Fruit fly (Drosophila melanogaster) whole organism, adult: ENCODE measurements around the gene CG2126.

ENCODE experiments used
- CG11617 ChIP-seq: fragments of 200-800 bp; sonication (Bioruptor generic); optimal IDR thresholded peaks from 2 replicates; lab custom pipeline; 2017; ENCODE audit warnings: mild to moderate bottlenecking, missing biosample characterization, missing genetic modification reagents, missing genetic modification characterization
- CG12768 ChIP-seq: fragments of 200-800 bp; sonication (Bioruptor generic); optimal IDR thresholded peaks from 2 replicates; lab custom pipeline; 2017; ENCODE audit warnings: missing biosample characterization, missing genetic modification characterization, mild to moderate bottlenecking, moderate library complexity, missing genetic modification reagents
- CG14711 ChIP-seq: fragments of 200-800 bp; sonication (Bioruptor generic); optimal IDR thresholded peaks from 2 replicates; lab custom pipeline; 2018; ENCODE audit warnings: missing biosample characterization, mild to moderate bottlenecking, missing genetic modification characterization, moderate library complexity
- CG1620 ChIP-seq: fragments of 200-800 bp; sonication (Bioruptor generic); optimal IDR thresholded peaks from 2 replicates; lab custom pipeline; 2016; ENCODE audit warnings: missing biosample characterization, missing genetic modification characterization
- CG33017 ChIP-seq: fragments of 200-800 bp; sonication (Bioruptor generic); optimal IDR thresholded peaks from 2 replicates; lab custom pipeline; 2018; ENCODE audit warnings: missing biosample characterization, mild to moderate bottlenecking, missing genetic modification characterization, moderate library complexity
- CG5204 ChIP-seq: fragments of 200-800 bp; sonication (Bioruptor generic); optimal IDR thresholded peaks from 2 replicates; lab custom pipeline; 2016; ENCODE audit warnings: missing biosample characterization, missing genetic modification characterization
- CG7045 ChIP-seq: fragments of 200-800 bp; sonication (Bioruptor generic); optimal IDR thresholded peaks from 2 replicates; lab custom pipeline; 2017; ENCODE audit warnings: missing biosample characterization, mild to moderate bottlenecking, missing genetic modification characterization
- CG7101 ChIP-seq: fragments of 200-800 bp; sonication (Bioruptor generic); optimal IDR thresholded peaks from 2 replicates; lab custom pipeline; 2018; ENCODE audit warnings: missing biosample characterization, mild to moderate bottlenecking, missing genetic modification characterization, moderate library complexity
- Clk ChIP-seq: fragments of 200-800 bp; sonication (Bioruptor generic); optimal IDR thresholded peaks from 2 replicates; lab custom pipeline; 2017; ENCODE audit warnings: missing biosample characterization, missing genetic modification characterization
- Crg-1 ChIP-seq: fragments of 200-800 bp; sonication (Bioruptor generic); optimal IDR thresholded peaks from 2 replicates; lab custom pipeline; 2016; ENCODE audit warnings: missing biosample characterization, missing genetic modification characterization
- Hr96 ChIP-seq: fragments of 200-800 bp; sonication (Bioruptor generic); optimal IDR thresholded peaks from 2 replicates; lab custom pipeline; 2016; ENCODE audit warnings: missing biosample characterization, missing genetic modification characterization
- Mnt ChIP-seq: fragments of 200-800 bp; sonication (Bioruptor generic); optimal IDR thresholded peaks from 2 replicates; lab custom pipeline; 2016; ENCODE audit warnings: missing biosample characterization, mild to moderate bottlenecking, missing genetic modification characterization
- bab1 ChIP-seq: fragments of 200-800 bp; sonication (Bioruptor generic); optimal IDR thresholded peaks from 3 replicates; lab custom pipeline; 2019; ENCODE audit warnings: missing biosample characterization, mild to moderate bottlenecking, missing genetic modification characterization, moderate library complexity
- cic ChIP-seq: fragments of 200-800 bp; sonication (Bioruptor generic); optimal IDR thresholded peaks from 2 replicates; lab custom pipeline; 2017; ENCODE audit warnings: missing biosample characterization, mild to moderate bottlenecking, missing genetic modification characterization, moderate library complexity
- cnc ChIP-seq, 2 experiments: fragments of >200 bp; optimal IDR thresholded peaks; 2 replicates each; lab custom pipeline; 2017
- kay ChIP-seq: fragments of 200-800 bp; sonication (Bioruptor generic); peaks from one replicate; lab custom pipeline; 2016; ENCODE audit warnings: missing biosample characterization, missing genetic modification characterization, borderline replicate concordance
- ovo ChIP-seq: fragments of 200-800 bp; sonication (Bioruptor generic); optimal IDR thresholded peaks from 2 replicates; lab custom pipeline; 2016; ENCODE audit warnings: missing biosample characterization, missing genetic modification characterization
- pad ChIP-seq: fragments of 200-800 bp; sonication (Bioruptor generic); optimal IDR thresholded peaks from 3 replicates; lab custom pipeline; 2017; ENCODE audit warnings: missing biosample characterization, missing genetic modification characterization, mild to moderate bottlenecking, moderate library complexity, missing genetic modification reagents
- tj ChIP-seq: fragments of 200-800 bp; sonication (Bioruptor generic); optimal IDR thresholded peaks from 3 replicates; lab custom pipeline; 2017; ENCODE audit warnings: missing biosample characterization, mild to moderate bottlenecking, missing genetic modification characterization, moderate library complexity
- toe ChIP-seq: fragments of 200-800 bp; sonication (Bioruptor generic); optimal IDR thresholded peaks from 2 replicates; lab custom pipeline; 2016; ENCODE audit warnings: missing biosample characterization, missing genetic modification characterization

The CG2126 gene

DNA sequence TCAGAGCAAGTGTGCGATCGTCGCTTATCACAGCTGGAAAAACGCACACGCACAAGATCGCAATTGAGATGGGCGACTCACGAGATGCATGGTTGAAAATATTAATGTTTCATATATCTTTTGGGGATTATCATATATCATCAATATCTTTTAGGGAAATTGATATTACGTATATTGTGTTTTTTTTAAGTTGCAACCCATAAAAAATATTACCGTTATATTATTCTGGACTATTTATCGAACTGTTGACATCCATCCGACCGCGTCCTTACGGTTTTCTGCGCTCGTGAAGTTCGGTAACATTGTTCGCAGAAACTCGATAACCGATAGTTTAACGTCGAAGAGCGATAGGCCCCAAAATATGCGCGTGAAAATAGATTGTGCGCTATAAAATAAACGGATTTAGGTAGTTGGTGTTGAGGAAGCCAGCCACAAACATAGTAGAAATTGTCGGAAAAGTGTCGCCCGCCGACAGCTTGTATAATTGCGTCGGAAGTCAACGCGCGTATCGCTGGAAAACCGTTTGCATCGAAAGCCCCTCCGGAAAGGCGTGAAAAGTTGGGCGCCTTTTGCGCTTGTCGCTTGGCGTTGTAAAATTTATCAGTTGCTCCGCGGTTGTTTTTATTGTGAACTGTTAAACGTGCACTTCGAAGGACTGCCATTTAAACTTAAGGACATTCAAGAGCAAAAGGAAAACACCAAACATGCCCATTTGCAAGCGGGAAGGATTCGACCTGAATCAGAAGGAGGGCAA is 17.4 kb upstream of the CG2126 start, which contains the start of the genes Mccc1 and Acf:
Gene Mccc1 (minus strand): TSS at position 244 of the 754 bp plus-strand sequence.
Gene Acf (plus strand): TSS at position 318 of the 754 bp plus-strand sequence.
- TF ChIP-seq CG11617 (peak; percentile 25), Clk (GFP tag; lab: Kevin White, UChicago) (no peak), Crg-1 (GFP tag; lab: Kevin White, UChicago) (peak; percentile 69), toe (GFP tag; lab: Kevin White, UChicago) (no peak), pad (GFP tag; lab: Kevin White, UChicago) (no peak), CG33017 (no peak), cnc (optimal IDR thresholded peaks at IDR 0.05; lab: Kevin White, UChicago) (no peak), kay (no peak), tj (peak; percentile 35), Mnt (GFP tag; lab: Kevin White, UChicago) (peak; percentile 76), CG14711 (tag; lab: Kevin White, UChicago) (peak; percentile 73), bab1 (GFP tag; lab: Kevin White, UChicago) (peak; percentile 59), CG12768 (no peak), cic (no peak), CG7101 (tag; lab: Kevin White, UChicago) (peak; percentile 34), ovo (GFP tag; lab: Kevin White, UChicago) (peak; percentile 89), CG7045 (GFP tag; lab: Kevin White, UChicago) (no peak), Hr96 (GFP tag; lab: Kevin White, UChicago) (no peak), CG5204 (GFP tag; lab: Kevin White, UChicago) (peak; percentile 33), CG1620 (GFP tag; lab: Kevin White, UChicago) (peak; percentile 32)

- TF ChIP-seq Crg-1 (GFP tag; lab: Kevin White, UChicago) (no peak), cic (peak; percentile 39), kay (peak; percentile 8), pad (GFP tag; lab: Kevin White, UChicago) (no peak), ovo (GFP tag; lab: Kevin White, UChicago) (no peak), Mnt (GFP tag; lab: Kevin White, UChicago) (peak; percentile 53)
These were observed 1.2 kb upstream of the CG2126 start for dm6 chr3R:31777482-31778165.

DNA sequence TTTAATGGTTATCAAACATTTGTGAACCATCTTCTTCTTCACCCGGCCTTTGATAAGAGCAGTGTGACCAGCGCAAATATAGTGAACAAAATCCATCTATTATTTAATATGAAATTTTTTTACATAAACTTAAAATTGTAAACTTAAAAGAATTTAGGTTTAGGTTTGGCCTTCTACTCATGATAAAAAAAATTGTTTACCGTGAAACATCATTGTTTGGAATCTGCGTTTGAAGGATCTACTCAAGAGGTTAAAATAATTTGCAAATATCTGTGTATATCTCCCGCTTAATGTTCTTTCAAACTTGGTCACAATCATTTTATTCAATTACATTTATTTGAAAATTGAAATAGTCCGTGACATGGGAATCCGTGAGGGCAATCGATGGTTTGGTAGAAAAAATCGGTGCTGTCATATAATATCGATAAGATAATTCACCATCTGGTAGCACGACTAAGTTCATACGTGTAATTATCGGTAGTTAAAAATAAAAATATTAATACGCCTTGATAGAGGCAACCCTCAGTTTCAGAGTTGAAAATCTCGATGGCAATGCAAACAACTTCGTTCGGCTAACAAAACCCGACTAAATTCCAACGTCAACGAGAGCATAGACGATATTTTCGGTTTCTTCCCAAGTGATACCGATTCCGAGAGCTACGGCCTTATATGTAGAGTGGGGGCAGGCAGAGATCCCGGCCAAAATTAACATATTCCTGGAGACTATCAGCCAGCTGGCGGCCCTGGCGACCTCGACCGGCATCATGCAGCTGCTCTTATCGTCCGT is 4.5 kb downstream of the CG2126 start, which contains the start of the genes betaGlu and sip3:
Gene betaGlu (minus strand): TSS at position 59 of the 787 bp plus-strand sequence.
Gene sip3 (plus strand): TSS at position 430 of the 787 bp plus-strand sequence.
- peak; percentile 31 for TF ChIP-seq CG11617
- peak; percentile 7 for TF ChIP-seq pad (GFP tag; lab: Kevin White, UChicago)
- TF ChIP-seq CG7101 (tag; lab: Kevin White, UChicago) = no peak
- peak; percentile 96 for TF ChIP-seq kay
- TF ChIP-seq CG7045 (GFP tag; lab: Kevin White, UChicago) = no peak
- peak; percentile 32 for TF ChIP-seq bab1 (GFP tag; lab: Kevin White, UChicago)
- no peak for TF ChIP-seq CG33017
- peak; percentile 61 for TF ChIP-seq toe (GFP tag; lab: Kevin White, UChicago)
- TF ChIP-seq CG1620 (GFP tag; lab: Kevin White, UChicago) = peak; percentile 7

DNA sequence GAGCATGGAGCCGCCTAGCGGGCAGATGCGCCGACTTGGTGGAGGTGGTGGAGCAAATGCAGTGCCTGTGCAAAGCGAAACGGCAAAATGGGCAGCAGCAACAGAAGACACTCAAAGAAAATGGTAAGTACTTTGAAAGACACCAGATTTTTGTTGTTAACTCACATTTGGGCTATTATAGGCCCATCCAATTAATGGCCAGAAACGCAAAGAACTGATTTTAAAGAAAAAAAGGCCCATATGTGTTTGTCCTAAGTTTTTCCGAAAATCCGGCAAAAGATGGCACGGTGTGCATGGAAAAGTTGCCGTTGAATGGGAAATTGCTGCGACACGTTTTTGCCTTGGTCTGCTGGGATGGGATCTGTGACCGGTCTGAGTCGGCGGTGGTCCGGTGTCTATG is 8.3 kb downstream of the CG2126 start:
- TF ChIP-seq CG12768 = no peak
- no peak for TF ChIP-seq kay
- TF ChIP-seq CG1620 (GFP tag; lab: Kevin White, UChicago) = no peak
- TF ChIP-seq CG7101 (tag; lab: Kevin White, UChicago) = no peak
- no peak for TF ChIP-seq CG5204 (GFP tag; lab: Kevin White, UChicago)
- TF ChIP-seq cic = no peak
- TF ChIP-seq Hr96 (GFP tag; lab: Kevin White, UChicago) = no peak

dm6 chr3R:31767528-31767927 is 8.9 kb downstream of the CG2126 start:
- TF ChIP-seq bab1 (GFP tag; lab: Kevin White, UChicago) = no peak
- no peak for TF ChIP-seq kay
- TF ChIP-seq CG33017 = no peak
- no peak for TF ChIP-seq cnc (optimal IDR thresholded peaks at IDR 0.05; lab: Kevin White, UChicago)

dm6 chr3R:31765145-31765544 is 11.3 kb downstream of the CG2126 start:
- TF ChIP-seq bab1 (GFP tag; lab: Kevin White, UChicago) (no peak), tj (no peak), cnc (optimal IDR thresholded peaks at IDR 0.05; lab: Kevin White, UChicago) (no peak), toe (GFP tag; lab: Kevin White, UChicago) (no peak), CG7101 (tag; lab: Kevin White, UChicago) (no peak), CG11617 (no peak), cic (no peak), CG14711 (tag; lab: Kevin White, UChicago) (no peak), Hr96 (GFP tag; lab: Kevin White, UChicago) (no peak), Mnt (GFP tag; lab: Kevin White, UChicago) (no peak)
